Worm (Caenorhabditis elegans) whole organism, L1 larva: ENCODE data around the gene ZK994.6.

Source experiments
- C16A3.4 ChIP-seq: fragments of 150-350 bp; optimal IDR thresholded peaks from 2 replicates; lab custom pipeline; 2014; ENCODE audit warnings: missing biosample characterization, missing genetic modification characterization
- F16B12.6 ChIP-seq: fragments of 150-350 bp; optimal IDR thresholded peaks from 2 replicates; lab custom pipeline; 2014; ENCODE audit warnings: missing biosample characterization, missing genetic modification characterization
- alr-1 ChIP-seq: fragments of 200-800 bp; sonication (Bioruptor generic); optimal IDR thresholded peaks from 2 replicates; lab custom pipeline; 2018; ENCODE audit warnings: borderline replicate concordance, mild to moderate bottlenecking, missing genetic modification characterization, missing compliant biosample characterization
- ceh-8 ChIP-seq: fragments of 200-800 bp; sonication (Bioruptor generic); optimal IDR thresholded peaks from 2 replicates; lab custom pipeline; 2018; ENCODE audit warnings: mild to moderate bottlenecking, missing genetic modification characterization, moderate library complexity, missing compliant biosample characterization
- ceh-82 ChIP-seq, 3 experiments: fragments of 150-350 bp in 1 of 3; sonication (generic microtip) in 2 of 3; optimal IDR thresholded peaks; 2 replicates each; lab custom pipeline; 2014 to 2017; ENCODE audit warnings: missing biosample characterization in 3 of 3, missing genetic modification characterization in 3 of 3
- ceh-90 ChIP-seq: sonication (generic microtip); optimal IDR thresholded peaks from 2 replicates; lab custom pipeline; 2016; ENCODE audit warnings: missing genetic modification characterization, missing compliant biosample characterization
- dpl-1 ChIP-seq, 3 experiments: fragments of 150-350 bp in 2 of 3; sonication (generic microtip) in 1 of 3; optimal IDR thresholded peaks; 2 replicates each; lab custom pipeline; 2014 to 2017; ENCODE audit warnings: missing biosample characterization in 3 of 3, missing genetic modification characterization in 3 of 3, missing genetic modification reagents in 3 of 3
- dsc-1 ChIP-seq: sonication (generic microtip); optimal IDR thresholded peaks from 2 replicates; lab custom pipeline; 2016; ENCODE audit warnings: mild to moderate bottlenecking, missing genetic modification characterization, missing compliant biosample characterization
- efl-1 ChIP-seq, 4 experiments: fragments of 150-350 bp; optimal IDR thresholded peaks in 3 of 4; peaks in 1 of 4; 1 replicate in 1 of 4; 2 replicates in 3 of 4; lab custom pipeline; 2014; ENCODE audit warnings: missing biosample characterization in 2 of 4, missing genetic modification characterization in 2 of 4, missing genetic modification reagents in 2 of 4
- egl-13 ChIP-seq: sonication (generic microtip); optimal IDR thresholded peaks from 2 replicates; lab custom pipeline; 2016; ENCODE audit warnings: missing genotype, missing genetic modification reagents, missing genetic modification characterization, missing compliant biosample characterization
- elt-2 ChIP-seq: sonication (generic microtip); optimal IDR thresholded peaks from 2 replicates; lab custom pipeline; 2016; ENCODE audit warnings: missing genetic modification characterization, mild to moderate bottlenecking, inconsistent platforms, missing compliant biosample characterization, missing genetic modification reagents
- fkh-4 ChIP-seq: sonication (generic microtip); optimal IDR thresholded peaks from 2 replicates; lab custom pipeline; 2016; ENCODE audit warnings: missing compliant biosample characterization, missing genetic modification characterization, borderline replicate concordance
- fkh-8 ChIP-seq: sonication (generic microtip); optimal IDR thresholded peaks from 2 replicates; lab custom pipeline; 2016; ENCODE audit warnings: mild to moderate bottlenecking, missing genetic modification characterization, missing compliant biosample characterization
- jun-1 ChIP-seq: fragments of 150-350 bp; optimal IDR thresholded peaks from 2 replicates; lab custom pipeline; 2014; ENCODE audit warnings: missing biosample characterization, missing genetic modification reagents, missing genetic modification characterization
- lin-14 ChIP-seq: fragments of 200-800 bp; sonication (Bioruptor generic); optimal IDR thresholded peaks from 2 replicates; lab custom pipeline; 2018; ENCODE audit warnings: mild to moderate bottlenecking, missing genetic modification characterization, moderate library complexity, missing compliant biosample characterization
- lin-35 ChIP-seq, 2 experiments: fragments of 150-350 bp; optimal IDR thresholded peaks; 2 replicates each; lab custom pipeline; 2014; ENCODE audit warnings: missing biosample characterization in 2 of 2, missing genetic modification characterization in 2 of 2, missing genetic modification reagents in 2 of 2
- lin-39 ChIP-seq: fragments of 150-350 bp; optimal IDR thresholded peaks from 2 replicates; lab custom pipeline; 2014; ENCODE audit warnings: missing biosample characterization, missing genetic modification reagents, missing genetic modification characterization
- lsy-2 ChIP-seq, 2 experiments: fragments of 150-350 bp; optimal IDR thresholded peaks; 2 replicates each; lab custom pipeline; 2014; ENCODE audit warnings: missing biosample characterization in 2 of 2, missing genetic modification characterization in 2 of 2
- mdl-1 ChIP-seq, 2 experiments: fragments of 150-350 bp; optimal IDR thresholded peaks; 2 replicates each; lab custom pipeline; 2014 to 2017; ENCODE audit warnings: missing biosample characterization in 2 of 2, missing genetic modification characterization in 2 of 2, inconsistent platforms in 1 of 2
- nhr-11 ChIP-seq: fragments of 150-350 bp; optimal IDR thresholded peaks from 2 replicates; lab custom pipeline; 2014; ENCODE audit warnings: missing biosample characterization, missing genetic modification characterization
- nhr-12 ChIP-seq: sonication (generic microtip); optimal IDR thresholded peaks from 2 replicates; lab custom pipeline; 2017; ENCODE audit warnings: missing biosample characterization, missing genetic modification characterization
- nhr-20 ChIP-seq: sonication (generic microtip); optimal IDR thresholded peaks from 2 replicates; lab custom pipeline; 2016; ENCODE audit warnings: mild to moderate bottlenecking, missing genetic modification characterization, missing compliant biosample characterization
- nhr-71 ChIP-seq: sonication (generic microtip); optimal IDR thresholded peaks from 2 replicates; lab custom pipeline; 2016; ENCODE audit warnings: mild to moderate bottlenecking, missing genetic modification characterization, moderate library complexity, missing compliant biosample characterization
- nhr-84 ChIP-seq: sonication (generic microtip); optimal IDR thresholded peaks from 2 replicates; lab custom pipeline; 2017; ENCODE audit warnings: missing biosample characterization, missing genetic modification characterization
- nhr-85 ChIP-seq: sonication (generic microtip); peaks from one replicate; lab custom pipeline; 2016; ENCODE audit warnings: missing genetic modification characterization, inconsistent platforms, missing compliant biosample characterization
- nhr-90 ChIP-seq: sonication (generic microtip); optimal IDR thresholded peaks from 2 replicates; lab custom pipeline; 2016; ENCODE audit warnings: mild to moderate bottlenecking, missing genetic modification characterization, missing compliant biosample characterization; ENCODE audit not compliant: poor library complexity
- pag-3 ChIP-seq: sonication (generic microtip); optimal IDR thresholded peaks from 2 replicates; lab custom pipeline; 2017; ENCODE audit warnings: missing genetic modification characterization, mild to moderate bottlenecking, missing compliant biosample characterization, antibody characterized with exemption, borderline replicate concordance; ENCODE audit not compliant: insufficient read depth
- pax-3 ChIP-seq: fragments of 200-800 bp; sonication (Bioruptor generic); optimal IDR thresholded peaks from 2 replicates; lab custom pipeline; 2018; ENCODE audit warnings: mild to moderate bottlenecking, missing genetic modification characterization, moderate library complexity, missing compliant biosample characterization
- rnt-1 ChIP-seq: sonication (generic microtip); optimal IDR thresholded peaks from 2 replicates; lab custom pipeline; 2016; ENCODE audit warnings: mild to moderate bottlenecking, missing genetic modification characterization, moderate library complexity, missing compliant biosample characterization
- skn-1 ChIP-seq: fragments of 150-350 bp; optimal IDR thresholded peaks from 2 replicates; lab custom pipeline; 2014; ENCODE audit warnings: missing biosample characterization, missing genetic modification characterization
- snu-23 ChIP-seq: sonication (generic microtip); optimal IDR thresholded peaks from 2 replicates; lab custom pipeline; 2016; ENCODE audit warnings: missing genetic modification characterization, missing compliant biosample characterization
- sox-4 ChIP-seq: sonication (generic microtip); optimal IDR thresholded peaks from 2 replicates; lab custom pipeline; 2016; ENCODE audit warnings: missing genetic modification characterization, missing compliant biosample characterization
- sup-37 ChIP-seq: fragments of 200-800 bp; sonication (Bioruptor generic); optimal IDR thresholded peaks from 2 replicates; lab custom pipeline; 2018; ENCODE audit warnings: mild to moderate bottlenecking, missing genetic modification characterization, missing compliant biosample characterization
- swsn-7 ChIP-seq: sonication (generic microtip); optimal IDR thresholded peaks from 2 replicates; lab custom pipeline; 2016; ENCODE audit warnings: missing genetic modification characterization, missing compliant biosample characterization
- tbx-2 ChIP-seq: sonication (generic microtip); optimal IDR thresholded peaks from 2 replicates; lab custom pipeline; 2016; ENCODE audit warnings: missing genetic modification characterization, missing compliant biosample characterization
- tlp-1 ChIP-seq: fragments of 150-350 bp; optimal IDR thresholded peaks from 2 replicates; lab custom pipeline; 2014; ENCODE audit warnings: missing biosample characterization, missing genetic modification characterization
- unc-62 ChIP-seq: fragments of 150-350 bp; optimal IDR thresholded peaks from 2 replicates; lab custom pipeline; 2014; ENCODE audit warnings: missing biosample characterization, missing genetic modification reagents, missing genetic modification characterization
- zag-1 ChIP-seq: fragments of 150-350 bp; optimal IDR thresholded peaks from 2 replicates; lab custom pipeline; 2014; ENCODE audit warnings: missing biosample characterization, missing genetic modification characterization

Gene ZK994.6

ce11 chrV:8518822-8519392, 11.7 kb upstream of the ZK994.6 start, which contains the start of gene F45F2.10:
F45F2.10 (minus strand) TSS chrV:8518872.
- TF ChIP-seq swsn-7 (peak; percentile 17), tbx-2 (tag; lab: Kevin White, UChicago) (no peak), lin-35 (GFP tag; optimal IDR thresholded peaks at IDR 0.05; lab: Kevin White, UChicago) (peak; percentile 29 to 51), lin-39 (tag; lab: Kevin White, UChicago) (no peak), pax-3 (tag; lab: Kevin White, UChicago) (no peak), nhr-90 (tag; lab: Kevin White, UChicago) (no peak), F16B12.6 (tag; lab: Kevin White, UChicago) (peak; percentile 83), fkh-4 (tag; lab: Kevin White, UChicago) (no peak), ceh-82 (tag; optimal IDR thresholded peaks at IDR 0.05; lab: Kevin White, UChicago) (no peak), rnt-1 (tag; lab: Kevin White, UChicago) (peak; percentile 27), dpl-1 (GFP tag; optimal IDR thresholded peaks at IDR 0.05; lab: Kevin White, UChicago) (peak in 2 of 3 experiments; percentile 29 to 33), lin-14 (GFP tag; lab: Kevin White, UChicago) (no peak), efl-1 (optimal IDR thresholded peaks at IDR 0.05; lab: Kevin White, UChicago) (peak; percentile 28 to 36), efl-1 (GFP tag; optimal IDR thresholded peaks at IDR 0.05 in 1 of 2; lab: Kevin White, UChicago) (peak; percentile 41 to 91), C16A3.4 (tag; lab: Kevin White, UChicago) (peak; percentile 33)

ce11 chrV:8518283-8518682, 11.1 kb upstream of the ZK994.6 start:
- no peak for TF ChIP-seq tlp-1
- peak in 1 of 3 experiments; percentile 24 for TF ChIP-seq ceh-82 (tag; optimal IDR thresholded peaks at IDR 0.05; lab: Kevin White, UChicago)
- no peak for TF ChIP-seq zag-1 (tag; lab: Kevin White, UChicago)
- peak; percentile 13 for TF ChIP-seq F16B12.6 (tag; lab: Kevin White, UChicago)
- TF ChIP-seq skn-1 (tag; lab: Kevin White, UChicago) = peak; percentile 35
- TF ChIP-seq nhr-84 (tag; lab: Kevin White, UChicago) = no peak
- TF ChIP-seq fkh-8 (tag; lab: Kevin White, UChicago) = no peak
- TF ChIP-seq unc-62 (GFP tag; lab: Kevin White, UChicago) = no peak
- no peak for TF ChIP-seq alr-1 (tag; lab: Kevin White, UChicago)
- TF ChIP-seq nhr-11 = no peak
- TF ChIP-seq elt-2 (tag; lab: Kevin White, UChicago) = no peak
- peak; percentile 26 to 34 for TF ChIP-seq efl-1 (optimal IDR thresholded peaks at IDR 0.05; lab: Kevin White, UChicago)
- no peak for TF ChIP-seq efl-1 (GFP tag; optimal IDR thresholded peaks at IDR 0.05 in 1 of 2; lab: Kevin White, UChicago)
- TF ChIP-seq ceh-8 = no peak
- no peak for TF ChIP-seq sup-37 (GFP tag; lab: Kevin White, UChicago)
- TF ChIP-seq egl-13 = no peak
- peak; percentile 35 for TF ChIP-seq snu-23 (GFP tag; lab: Kevin White, UChicago)
- TF ChIP-seq pax-3 (tag; lab: Kevin White, UChicago) = no peak
- TF ChIP-seq C16A3.4 (tag; lab: Kevin White, UChicago) = no peak
- no peak for TF ChIP-seq nhr-85
- peak in 1 of 2 experiments; percentile 44 for TF ChIP-seq lin-35 (GFP tag; optimal IDR thresholded peaks at IDR 0.05; lab: Kevin White, UChicago)
- TF ChIP-seq sox-4 = no peak
- TF ChIP-seq jun-1 = no peak
- TF ChIP-seq nhr-71 (tag; lab: Kevin White, UChicago) = peak; percentile 32
- TF ChIP-seq ceh-90 (tag; lab: Kevin White, UChicago) = no peak
- TF ChIP-seq lsy-2 (tag; optimal IDR thresholded peaks at IDR 0.05; lab: Kevin White, UChicago) = peak in 1 of 2 experiments; percentile 50
- TF ChIP-seq nhr-12 (tag; lab: Kevin White, UChicago) = no peak
- TF ChIP-seq swsn-7 = peak; percentile 22
- peak; percentile 46 for TF ChIP-seq rnt-1 (tag; lab: Kevin White, UChicago)
- TF ChIP-seq dsc-1 = peak; percentile 3
- TF ChIP-seq mdl-1 (tag; optimal IDR thresholded peaks at IDR 0.05; lab: Kevin White, UChicago) = peak in 1 of 2 experiments; percentile 36
- TF ChIP-seq nhr-20 (tag; lab: Kevin White, UChicago) = peak; percentile 4
- TF ChIP-seq pag-3 (tag; lab: Kevin White, UChicago) = peak; percentile 45
- TF ChIP-seq dpl-1 (GFP tag; optimal IDR thresholded peaks at IDR 0.05; lab: Kevin White, UChicago) = peak in 1 of 3 experiments; percentile 30
- no peak for TF ChIP-seq nhr-90 (tag; lab: Kevin White, UChicago)
